Fruit fly (Drosophila melanogaster) S2 (cell line): ENCODE results near the gene Or22a.

Source experiments
- CG8478 ChIP-seq: fragments of >200 bp; optimal IDR thresholded peaks from 2 replicates; lab custom pipeline; 2018
- CTCF ChIP-seq, 2 experiments: fragments of >200 bp; optimal IDR thresholded peaks; 2 replicates each; lab custom pipeline; 2018

The Or22a gene

DNA sequence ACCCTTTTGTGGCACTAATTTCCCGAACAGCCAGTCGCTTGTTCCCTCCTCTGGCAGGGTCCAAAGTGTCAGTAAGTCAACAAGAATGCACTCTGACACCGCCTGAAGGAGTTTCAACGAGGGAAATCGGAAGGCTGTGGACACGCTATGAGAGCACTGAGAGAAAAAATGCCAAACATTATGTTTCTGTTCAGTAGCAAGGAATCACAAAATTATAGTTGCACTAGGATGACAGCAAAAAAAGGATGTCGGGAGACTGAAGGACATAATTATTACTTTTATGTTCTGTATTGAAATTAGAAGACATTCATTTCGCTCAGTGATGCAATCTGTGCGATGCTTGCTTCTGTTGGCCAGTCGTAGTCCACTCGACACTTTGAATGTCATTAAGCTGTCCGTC lies 10.5 kb upstream of the Or22a start:
- no peak for TF ChIP-seq CTCF (optimal IDR thresholded peaks at IDR 0.05; lab: Kevin White, UChicago)
- no peak for TF ChIP-seq CG8478

dm6 chr2L:1517378-1517777 lies 2.9 kb upstream of the Or22a start, which contains the start of gene CG18132:
CG18132 (minus strand) TSS chr2L:1517478.
- TF ChIP-seq CTCF (optimal IDR thresholded peaks at IDR 0.05; lab: Kevin White, UChicago) (no peak), CG8478 (no peak)

- no peak for TF ChIP-seq CG8478
- TF ChIP-seq CTCF (optimal IDR thresholded peaks at IDR 0.05; lab: Kevin White, UChicago), result no peak
These were observed 2.3 kb upstream of the Or22a start, which contains the start of gene halo for dm6 chr2L:1518022-1518421. halo (minus strand) TSS chr2L:1518148.

DNA sequence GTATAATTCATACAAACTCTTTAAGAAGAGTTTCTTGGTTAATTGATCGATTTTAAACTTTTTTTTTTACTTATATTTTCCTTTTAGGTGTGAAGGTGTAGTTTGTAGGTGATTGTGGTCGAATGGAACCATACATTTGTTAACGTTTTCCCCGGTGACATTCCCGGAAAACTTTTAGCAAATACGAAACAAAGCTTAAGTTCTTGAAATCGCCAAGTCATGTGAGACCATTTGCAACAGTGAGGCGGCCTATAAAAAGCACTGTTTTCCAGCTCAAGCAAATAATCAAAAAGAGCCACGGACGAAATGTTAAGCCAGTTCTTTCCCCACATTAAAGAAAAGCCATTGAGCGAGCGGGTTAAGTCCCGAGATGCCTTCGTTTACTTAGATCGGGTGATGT lies 2.1 kb downstream of the Or22a start, which contains the start of gene Or22b:
Gene Or22b, plus strand, starts transcription at position 301 of the 400 bp plus-strand sequence.
- TF ChIP-seq CTCF (optimal IDR thresholded peaks at IDR 0.05; lab: Kevin White, UChicago) (no peak), CG8478 (no peak)

dm6 chr2L:1535231-1535630 lies 14.9 kb downstream of the Or22a start:
- TF ChIP-seq CTCF (optimal IDR thresholded peaks at IDR 0.05; lab: Kevin White, UChicago) (no peak), CG8478 (no peak)

dm6 chr2L:1538132-1538531 lies 17.8 kb downstream of the Or22a start:
- TF ChIP-seq CG8478 (no peak), CTCF (optimal IDR thresholded peaks at IDR 0.05; lab: Kevin White, UChicago) (no peak)

- no peak for TF ChIP-seq CG8478
- no peak for TF ChIP-seq CTCF (optimal IDR thresholded peaks at IDR 0.05; lab: Kevin White, UChicago)
These were observed 27.6 kb downstream of the Or22a start for dm6 chr2L:1547860-1548259.

dm6 chr2L:1554954-1555353 lies 34.7 kb downstream of the Or22a start, which contains the start of gene haf:
haf (plus strand) TSS chr2L:1555129.
- TF ChIP-seq CTCF (optimal IDR thresholded peaks at IDR 0.05; lab: Kevin White, UChicago) (no peak), CG8478 (no peak)

DNA sequence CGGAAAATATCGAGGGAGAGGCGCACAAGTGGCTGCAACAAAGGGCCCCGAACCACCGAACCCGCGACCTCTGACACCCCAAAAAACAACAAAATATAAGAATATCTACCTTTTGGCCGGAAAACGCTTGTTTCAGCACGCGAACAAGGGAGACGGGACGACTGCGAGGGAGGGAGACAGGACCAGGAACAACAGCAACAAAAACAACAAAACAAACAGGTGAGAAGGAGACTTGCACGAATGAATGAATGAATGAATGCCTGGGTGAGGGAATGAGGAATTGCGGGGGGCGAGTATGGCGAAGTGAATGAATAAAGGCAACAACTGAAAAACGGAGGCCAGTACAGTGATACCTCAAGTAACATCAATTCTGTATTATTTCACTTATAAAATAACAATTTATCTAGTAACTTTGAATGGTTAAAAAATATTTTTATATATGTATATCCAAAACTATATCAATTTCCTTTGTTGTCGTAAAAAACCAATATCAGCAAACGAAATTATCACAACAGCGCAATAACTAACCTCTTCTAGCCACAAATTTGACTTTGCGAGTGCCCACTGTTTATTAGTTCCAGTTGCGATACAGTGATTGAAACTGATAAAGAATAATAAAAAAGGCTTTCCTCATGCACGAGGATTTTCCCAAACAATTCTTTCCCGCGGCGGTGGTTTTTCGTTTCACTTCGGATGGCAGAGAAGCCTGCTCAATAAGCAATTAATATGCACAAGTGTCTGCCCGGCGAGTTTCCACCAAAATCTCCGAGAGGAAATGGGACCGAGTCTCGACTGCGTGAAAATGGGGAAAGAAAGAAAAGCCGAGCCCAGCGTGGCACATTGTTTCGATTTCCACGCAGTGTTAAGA lies 36.6 kb downstream of the Or22a start:
- no peak for TF ChIP-seq CG8478
- TF ChIP-seq CTCF (optimal IDR thresholded peaks at IDR 0.05; lab: Kevin White, UChicago), result no peak

DNA sequence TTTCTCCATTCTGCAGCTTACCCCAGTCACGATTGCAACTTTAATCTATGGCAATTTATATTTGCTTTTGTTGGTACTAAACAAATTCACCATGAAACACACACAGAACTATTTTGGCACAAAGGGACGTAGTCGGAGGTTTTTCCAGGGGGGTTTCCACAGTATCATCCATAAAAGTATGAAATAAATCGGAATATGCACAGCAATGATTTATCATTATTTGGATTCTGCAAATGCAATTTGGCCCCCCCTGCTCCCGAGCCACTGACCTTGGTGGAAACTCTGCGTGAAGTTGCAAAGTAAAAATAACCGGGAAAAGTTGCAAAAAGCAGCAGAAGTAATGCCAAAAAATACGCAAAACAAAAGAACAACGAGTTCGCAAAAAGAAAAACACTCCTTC lies 37.6 kb downstream of the Or22a start:
- TF ChIP-seq CTCF (optimal IDR thresholded peaks at IDR 0.05; lab: Kevin White, UChicago), result no peak
- no peak for TF ChIP-seq CG8478

- no peak for TF ChIP-seq CG8478
- no peak for TF ChIP-seq CTCF (optimal IDR thresholded peaks at IDR 0.05; lab: Kevin White, UChicago)
These were observed 39.7 kb downstream of the Or22a start for dm6 chr2L:1559811-1560501.

dm6 chr2L:1568631-1569030 lies 48.3 kb downstream of the Or22a start:
- TF ChIP-seq CTCF (optimal IDR thresholded peaks at IDR 0.05; lab: Kevin White, UChicago), result no peak
- no peak for TF ChIP-seq CG8478
